Worm (Caenorhabditis elegans): ENCODE results near the gene F49H6.15.

F49H6.15 gene

ce11 chrV:17064676-17065075, 38.5 kb upstream of the F49H6.15 start, which contains the start of gene srh-255:
Gene srh-255, plus strand, starts transcription at chrV:17064976.
- TF ChIP-seq ceh-34 (tag; optimal IDR thresholded peaks at IDR 0.05) (no peak), che-1 (tag; optimal IDR thresholded peaks at IDR 0.05) (no peak), syd-9 (tag; optimal IDR thresholded peaks at IDR 0.05) (no peak), rnt-1 (tag; optimal IDR thresholded peaks at IDR 0.05) (no peak), ref-2 (tag; optimal IDR thresholded peaks at IDR 0.05) (no peak), sdc-2 (tag; optimal IDR thresholded peaks at IDR 0.05) (no peak), dve-1 (tag; optimal IDR thresholded peaks at IDR 0.05) (no peak), unc-3 (GFP tag; conservative IDR thresholded peaks at IDR 0.05) (no peak), unc-3 (tag; optimal IDR thresholded peaks at IDR 0.05) (no peak), T23F11.4 (GFP tag; optimal IDR thresholded peaks at IDR 0.05) (no peak), K09A11.1 (tag; optimal IDR thresholded peaks at IDR 0.05; ENCODE audit: insufficient read depth) (no peak), hlh-30 (tag; optimal IDR thresholded peaks at IDR 0.05; ENCODE audit: insufficient read depth) (no peak), ama-1 (optimal IDR thresholded peaks at IDR 0.05) (no peak), pha-4 (tag; optimal IDR thresholded peaks at IDR 0.05) (no peak), hlh-13 (GFP tag; optimal IDR thresholded peaks at IDR 0.05) (no peak)

DNA sequence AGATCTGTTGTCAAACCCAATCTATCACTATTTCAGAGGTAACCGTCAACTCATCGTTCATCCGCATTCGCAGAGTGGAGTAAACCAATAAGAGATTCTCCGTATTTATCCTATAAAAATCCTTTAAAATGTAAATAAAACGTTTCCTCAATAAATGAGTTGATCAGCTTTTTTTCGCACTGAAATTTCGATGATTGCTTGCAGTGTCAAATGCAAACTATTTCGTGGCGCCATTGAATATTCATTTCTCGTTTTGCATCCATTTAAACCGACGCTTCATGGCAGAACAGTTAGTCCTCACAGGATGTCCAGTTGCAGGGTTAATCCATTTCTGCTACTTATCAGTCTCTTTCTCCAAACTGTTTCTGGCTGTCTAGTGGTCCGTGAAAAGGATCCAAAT, 35.4 kb upstream of the F49H6.15 start, which contains the start of gene F28B1.9:
Gene F28B1.9 (plus strand): TSS at position 301 of the 400 bp plus-strand sequence.
- TF ChIP-seq sdc-2 (tag; optimal IDR thresholded peaks at IDR 0.05) (no peak), madf-2 (tag; optimal IDR thresholded peaks at IDR 0.05) (no peak), unc-55 (GFP tag; optimal IDR thresholded peaks at IDR 0.05) (no peak), hlh-30 (tag; optimal IDR thresholded peaks at IDR 0.05; ENCODE audit: insufficient read depth) (no peak), nfya-1 (tag; optimal IDR thresholded peaks at IDR 0.05) (no peak), ceh-18 (tag; optimal IDR thresholded peaks at IDR 0.05) (no peak), pat-9 (tag; optimal IDR thresholded peaks at IDR 0.05) (no peak)

DNA sequence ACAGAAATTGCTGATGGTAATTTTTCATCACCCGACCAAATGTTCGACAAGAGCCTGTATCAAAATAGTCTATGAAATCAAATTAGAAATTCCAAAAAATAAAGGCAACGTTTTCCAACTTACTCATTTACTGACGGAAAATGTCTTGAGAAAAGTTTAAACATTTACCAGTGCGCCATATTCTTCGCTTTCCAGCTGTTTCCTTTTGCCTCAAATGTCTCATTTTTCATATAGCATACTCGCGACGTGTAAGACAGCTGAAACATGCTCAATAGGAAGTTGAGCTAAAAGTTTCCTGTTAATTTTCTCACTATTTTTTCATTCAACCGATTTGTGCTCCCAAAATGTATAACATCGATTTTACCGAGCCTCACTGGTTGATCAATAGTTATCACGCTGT, 33.8 kb upstream of the F49H6.15 start, which contains the start of gene sri-66:
Gene sri-66 (plus strand): TSS at position 301 of the 400 bp plus-strand sequence.
- TF ChIP-seq elt-4 (tag; optimal IDR thresholded peaks at IDR 0.05): no peak
- TF ChIP-seq syd-9 (tag; optimal IDR thresholded peaks at IDR 0.05): no peak
- TF ChIP-seq fax-1 (tag; optimal IDR thresholded peaks at IDR 0.05): no peak
- TF ChIP-seq pqm-1 (tag; optimal IDR thresholded peaks at IDR 0.05): no peak
- no peak for TF ChIP-seq ahr-1 (tag; optimal IDR thresholded peaks at IDR 0.05)
- TF ChIP-seq sdc-2 (tag; optimal IDR thresholded peaks at IDR 0.05): no peak
- no peak for TF ChIP-seq C38D4.7 (GFP tag; optimal IDR thresholded peaks at IDR 0.05)
- TF ChIP-seq ceh-14 (tag; optimal IDR thresholded peaks at IDR 0.05): no peak
- TF ChIP-seq pax-1 (tag; optimal IDR thresholded peaks at IDR 0.05): no peak
- no peak for TF ChIP-seq nhr-232 (tag; optimal IDR thresholded peaks at IDR 0.05)
- TF ChIP-seq ceh-31 (tag; optimal IDR thresholded peaks at IDR 0.05): no peak
- no peak for TF ChIP-seq unc-55 (GFP tag; optimal IDR thresholded peaks at IDR 0.05)
- TF ChIP-seq ceh-18 (tag; optimal IDR thresholded peaks at IDR 0.05): no peak

ce11 chrV:17044500-17044899, 18.3 kb upstream of the F49H6.15 start, which contains the start of gene F28B1.2:
Gene F28B1.2, plus strand, starts transcription at chrV:17044800.
- TF ChIP-seq ceh-18 (tag; optimal IDR thresholded peaks at IDR 0.05) (no peak), unc-86 (tag; optimal IDR thresholded peaks at IDR 0.05) (no peak), Y22D7AL.16 (tag; optimal IDR thresholded peaks at IDR 0.05) (no peak), hlh-15 (tag; optimal IDR thresholded peaks at IDR 0.05) (no peak), dve-1 (tag; optimal IDR thresholded peaks at IDR 0.05) (no peak), ceh-31 (tag; optimal IDR thresholded peaks at IDR 0.05) (no peak), ets-4 (tag; optimal IDR thresholded peaks at IDR 0.05) (no peak), fkh-6 (tag; optimal IDR thresholded peaks at IDR 0.05) (no peak), unc-55 (GFP tag; optimal IDR thresholded peaks at IDR 0.05) (no peak), ceh-9 (tag; optimal IDR thresholded peaks at IDR 0.05) (no peak), madf-2 (tag; optimal IDR thresholded peaks at IDR 0.05) (no peak), zip-5 (tag; optimal IDR thresholded peaks at IDR 0.05) (no peak)

Data from whole organism, late embryonic.